Worm (Caenorhabditis elegans) whole organism, L3 larva: Measurements from ENCODE around the gene unc-4.

Experiments used
- R02D3.7 ChIP-seq: fragments of 150-350 bp; optimal IDR thresholded peaks from 2 replicates; lab custom pipeline; 2014; ENCODE audit warnings: missing biosample characterization, missing genetic modification characterization
- ZK546.5 ChIP-seq: sonication (generic microtip); optimal IDR thresholded peaks from 2 replicates; lab custom pipeline; 2017; ENCODE audit warnings: missing biosample characterization, missing genetic modification characterization
- aly-2 ChIP-seq: fragments of 150-350 bp; optimal IDR thresholded peaks from 2 replicates; lab custom pipeline; 2014; ENCODE audit warnings: missing biosample characterization, missing genetic modification characterization
- ama-1 ChIP-seq: fragments of 150-350 bp; optimal IDR thresholded peaks from 2 replicates; lab custom pipeline; 2018
- ceh-16 ChIP-seq: sonication (generic microtip); optimal IDR thresholded peaks from 2 replicates; lab custom pipeline; 2017; ENCODE audit warnings: missing biosample characterization, missing genetic modification characterization
- ceh-82 ChIP-seq: fragments of 150-350 bp; optimal IDR thresholded peaks from 2 replicates; lab custom pipeline; 2014; ENCODE audit warnings: missing biosample characterization, missing genetic modification characterization
- ceh-9 ChIP-seq: sonication (generic microtip); optimal IDR thresholded peaks from 2 replicates; lab custom pipeline; 2018; ENCODE audit warnings: missing biosample characterization, missing genetic modification characterization
- egl-27 ChIP-seq: sonication (generic microtip); optimal IDR thresholded peaks from 4 replicates; lab custom pipeline; 2017; ENCODE audit warnings: missing biosample characterization, missing genetic modification reagents, missing genetic modification characterization
- egl-5 ChIP-seq: fragments of 150-350 bp; optimal IDR thresholded peaks from 2 replicates; lab custom pipeline; 2017; ENCODE audit warnings: missing biosample characterization, missing genetic modification reagents, missing genetic modification characterization, inconsistent platforms
- elt-2 ChIP-seq: sonication (generic microtip); optimal IDR thresholded peaks from 2 replicates; lab custom pipeline; 2016; ENCODE audit warnings: missing genetic modification reagents, mild to moderate bottlenecking, missing genetic modification characterization, missing compliant biosample characterization
- elt-3 ChIP-seq, 3 experiments: fragments of 150-350 bp in 1 of 3; sonication (generic microtip) in 2 of 3; optimal IDR thresholded peaks; 2 replicates in 2 of 3; 4 replicates in 1 of 3; lab custom pipeline; 2014 to 2017; ENCODE audit warnings: missing biosample characterization in 3 of 3, missing genetic modification characterization in 3 of 3
- eor-1 ChIP-seq, 2 experiments: fragments of 150-350 bp; optimal IDR thresholded peaks; 2 replicates each; lab custom pipeline; 2014 to 2018; ENCODE audit warnings: missing biosample characterization in 2 of 2, missing genetic modification characterization in 2 of 2
- fkh-10 ChIP-seq: sonication (generic microtip); optimal IDR thresholded peaks from 2 replicates; lab custom pipeline; 2017; ENCODE audit warnings: missing biosample characterization, missing genetic modification reagents, missing genetic modification characterization
- fos-1 ChIP-seq: fragments of 150-350 bp; optimal IDR thresholded peaks from 2 replicates; lab custom pipeline; 2014; ENCODE audit warnings: missing biosample characterization, missing genetic modification characterization
- jun-1 ChIP-seq: fragments of 150-350 bp; optimal IDR thresholded peaks from 2 replicates; lab custom pipeline; 2014; ENCODE audit warnings: missing biosample characterization, missing genetic modification reagents, missing genetic modification characterization
- lin-15B ChIP-seq: fragments of 150-350 bp; optimal IDR thresholded peaks from 2 replicates; lab custom pipeline; 2014; ENCODE audit warnings: missing biosample characterization, missing genetic modification characterization
- lin-39 ChIP-seq: fragments of 150-350 bp; optimal IDR thresholded peaks from 2 replicates; lab custom pipeline; 2018; ENCODE audit warnings: missing biosample characterization, missing genetic modification reagents, missing genetic modification characterization
- lsy-12 ChIP-seq: sonication (generic microtip); optimal IDR thresholded peaks from 2 replicates; lab custom pipeline; 2016; ENCODE audit warnings: mild to moderate bottlenecking, missing genetic modification characterization, missing compliant biosample characterization
- nfya-1 ChIP-seq: sonication (generic microtip); optimal IDR thresholded peaks from 2 replicates; lab custom pipeline; 2017; ENCODE audit warnings: missing genetic modification characterization, mild to moderate bottlenecking, missing compliant biosample characterization, antibody characterized with exemption, moderate library complexity; ENCODE audit not compliant: insufficient read depth
- nhr-23 ChIP-seq: fragments of 150-350 bp; optimal IDR thresholded peaks from 2 replicates; lab custom pipeline; 2014; ENCODE audit warnings: missing biosample characterization, missing genetic modification reagents, missing genetic modification characterization
- nhr-43 ChIP-seq: sonication (generic microtip); optimal IDR thresholded peaks from 2 replicates; lab custom pipeline; 2016; ENCODE audit warnings: mild to moderate bottlenecking, missing genetic modification characterization, missing compliant biosample characterization; ENCODE audit not compliant: poor library complexity, severe bottlenecking
- nhr-76 ChIP-seq: fragments of 150-350 bp; sonication (generic microtip); optimal IDR thresholded peaks from 5 replicates; lab custom pipeline; 2014; ENCODE audit warnings: missing biosample characterization, missing genetic modification characterization
- nhr-77 ChIP-seq: fragments of 150-350 bp; optimal IDR thresholded peaks from 2 replicates; lab custom pipeline; 2014; ENCODE audit warnings: missing biosample characterization, missing genetic modification characterization
- pha-4 ChIP-seq: fragments of 150-350 bp; optimal IDR thresholded peaks from 2 replicates; lab custom pipeline; 2014; ENCODE audit warnings: missing biosample characterization, missing genetic modification reagents, missing genetic modification characterization
- pqm-1 ChIP-seq: fragments of 150-350 bp; optimal IDR thresholded peaks from 2 replicates; lab custom pipeline; 2017; ENCODE audit warnings: missing biosample characterization, missing genetic modification characterization, inconsistent platforms
- sea-2 ChIP-seq: fragments of 150-350 bp; sonication (generic microtip); optimal IDR thresholded peaks from 4 replicates; lab custom pipeline; 2014; ENCODE audit warnings: missing biosample characterization, missing genetic modification reagents, missing genetic modification characterization
- skn-1 ChIP-seq: fragments of 150-350 bp; optimal IDR thresholded peaks from 2 replicates; lab custom pipeline; 2014; ENCODE audit warnings: missing biosample characterization, missing genetic modification characterization
- snpc-4 ChIP-seq: fragments of 150-350 bp; optimal IDR thresholded peaks from 2 replicates; lab custom pipeline; 2014; ENCODE audit warnings: missing biosample characterization, missing genetic modification characterization
- tbx-2 ChIP-seq: sonication (generic microtip); optimal IDR thresholded peaks from 2 replicates; lab custom pipeline; 2016; ENCODE audit warnings: mild to moderate bottlenecking, missing genetic modification characterization, missing compliant biosample characterization
- unc-39 ChIP-seq: sonication (generic microtip); optimal IDR thresholded peaks from 4 replicates; lab custom pipeline; 2017; ENCODE audit warnings: missing biosample characterization, missing genetic modification characterization
- unc-62 ChIP-seq: fragments of 150-350 bp; sonication (generic microtip); optimal IDR thresholded peaks from 4 replicates; lab custom pipeline; 2014; ENCODE audit warnings: missing biosample characterization, missing genetic modification reagents, missing genetic modification characterization
- zag-1 ChIP-seq: fragments of 150-350 bp; optimal IDR thresholded peaks from 2 replicates; lab custom pipeline; 2014; ENCODE audit warnings: missing biosample characterization, missing genetic modification characterization
- ztf-4 ChIP-seq: fragments of 150-350 bp; optimal IDR thresholded peaks from 2 replicates; lab custom pipeline; 2014; ENCODE audit warnings: missing biosample characterization, missing genetic modification characterization

unc-4 gene

DNA sequence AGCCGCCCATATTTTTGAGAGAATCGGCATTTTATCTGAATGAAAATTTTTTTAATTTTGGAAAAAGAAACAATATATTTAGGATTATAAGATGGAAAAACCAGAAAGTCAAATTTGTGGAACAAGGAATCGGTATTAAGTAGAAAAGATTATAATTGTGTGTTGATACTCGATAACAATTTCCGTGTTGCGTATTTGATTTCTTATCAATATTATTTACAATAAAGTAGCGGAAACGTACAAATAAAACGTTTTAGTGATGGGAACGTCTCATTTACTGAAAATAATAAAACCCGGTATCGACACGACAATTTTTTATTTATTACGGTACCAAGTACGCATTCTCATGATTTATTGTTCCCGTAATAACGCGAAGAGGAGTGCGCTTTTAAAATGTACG is 36.7 kb upstream of the unc-4 start, which contains the start of gene C05C10.3:
C05C10.3 (minus strand) TSS at position 35 of the 400 bp plus-strand sequence.
- TF ChIP-seq ztf-4 (tag; lab: Kevin White, UChicago) (no peak), pqm-1 (peak; percentile 75), pha-4 (tag; lab: Kevin White, UChicago) (peak; percentile 6), elt-2 (tag; lab: Kevin White, UChicago) (peak; percentile 60)

DNA sequence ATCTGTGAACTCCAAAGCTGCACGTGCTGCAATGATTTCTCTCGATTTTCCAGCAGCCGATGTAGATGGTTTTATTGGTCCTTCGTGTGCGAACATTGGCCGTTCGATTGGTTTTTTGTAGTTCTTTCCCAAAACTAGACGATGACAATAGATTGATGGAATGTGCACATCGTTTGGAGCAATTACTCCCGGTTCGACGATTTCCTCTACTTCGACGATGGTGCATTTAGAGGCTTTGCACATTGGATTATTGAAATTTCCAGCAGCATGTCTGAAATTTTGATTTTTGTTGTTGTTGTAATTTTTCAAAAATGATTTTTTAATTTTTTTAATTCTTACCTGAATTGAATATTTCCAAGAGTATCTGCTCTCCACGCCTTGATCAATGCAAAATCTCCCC is 35.5 kb upstream of the unc-4 start:
- TF ChIP-seq ama-1 (lab: Kevin White, UChicago) (peak; percentile 55), ztf-4 (tag; lab: Kevin White, UChicago) (no peak)

DNA sequence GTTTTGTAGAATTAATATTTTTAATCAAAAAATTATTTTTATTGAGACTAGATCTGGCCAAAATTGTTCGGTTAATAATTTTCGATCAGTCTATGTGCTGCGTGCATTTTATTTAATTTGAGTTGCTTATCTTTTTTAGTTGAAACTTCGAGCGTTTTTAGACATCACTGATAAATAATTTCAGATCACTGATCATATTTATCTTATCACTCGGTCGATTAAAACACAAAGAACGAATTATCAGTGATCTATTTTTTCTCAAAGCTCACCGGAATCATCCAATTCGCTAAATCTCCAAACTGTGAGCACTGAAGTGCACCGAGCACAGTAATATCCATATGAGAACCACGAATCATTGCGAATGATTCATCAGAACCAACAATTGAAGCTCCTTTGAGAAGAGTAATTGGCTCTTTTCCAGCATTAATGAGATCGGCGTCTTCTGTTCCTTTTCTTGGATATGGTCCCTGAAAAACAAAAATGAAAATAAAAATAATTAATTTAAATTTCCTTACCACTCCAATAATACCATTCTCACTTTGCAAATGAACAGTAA is 34.9 kb upstream of the unc-4 start:
- TF ChIP-seq nhr-76 (no peak), ceh-9 (tag; lab: Kevin White, UChicago) (no peak), snpc-4 (tag; lab: Kevin White, UChicago) (no peak), unc-39 (no peak), egl-5 (tag; lab: Kevin White, UChicago) (no peak), unc-62 (GFP tag; lab: Kevin White, UChicago) (no peak), fos-1 (no peak), elt-3 (tag; optimal IDR thresholded peaks at IDR 0.05; lab: Kevin White, UChicago) (no peak), ceh-82 (no peak), lin-15B (tag; lab: Kevin White, UChicago) (no peak), aly-2 (tag; lab: Kevin White, UChicago) (no peak), fkh-10 (GFP tag; lab: Kevin White, UChicago) (no peak), zag-1 (no peak), nfya-1 (tag; lab: Kevin White, UChicago) (no peak), nhr-23 (tag; lab: Kevin White, UChicago) (no peak), pha-4 (tag; lab: Kevin White, UChicago) (peak; percentile 38), sea-2 (GFP tag; lab: Kevin White, UChicago) (no peak), egl-27 (no peak), ZK546.5 (tag; lab: Kevin White, UChicago) (no peak), ceh-16 (no peak), elt-2 (tag; lab: Kevin White, UChicago) (peak; percentile 83), jun-1 (no peak), pqm-1 (peak; percentile 82), R02D3.7 (tag; lab: Kevin White, UChicago) (no peak), lin-39 (no peak), lsy-12 (no peak), tbx-2 (tag; lab: Kevin White, UChicago) (no peak), ama-1 (lab: Kevin White, UChicago) (peak; percentile 37), nhr-77 (tag; lab: Kevin White, UChicago) (no peak), ztf-4 (tag; lab: Kevin White, UChicago) (no peak), nhr-43 (tag; lab: Kevin White, UChicago) (no peak)

DNA sequence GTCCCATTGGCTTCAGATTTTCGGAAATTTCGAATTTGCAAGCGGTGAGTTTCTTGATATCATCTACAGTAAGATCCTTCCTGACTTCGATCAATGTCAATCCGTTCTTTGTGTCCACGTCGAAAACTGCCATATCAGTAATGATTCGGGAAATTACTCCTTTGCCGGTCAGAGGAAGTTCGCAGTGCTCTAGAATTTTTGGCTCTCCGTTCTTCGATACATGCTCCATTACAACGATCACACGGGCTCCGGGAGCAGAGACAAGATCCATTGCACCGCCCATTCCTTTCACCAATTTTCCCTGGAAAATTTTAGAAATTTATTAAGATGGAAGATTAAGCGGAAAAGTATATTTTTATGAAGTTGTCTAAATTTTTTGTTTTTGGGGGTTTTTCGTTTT is 34.4 kb upstream of the unc-4 start:
- TF ChIP-seq ceh-9 (tag; lab: Kevin White, UChicago) (no peak), eor-1 (tag; optimal IDR thresholded peaks at IDR 0.05; lab: Kevin White, UChicago) (no peak), sea-2 (GFP tag; lab: Kevin White, UChicago) (no peak), unc-62 (GFP tag; lab: Kevin White, UChicago) (no peak), nfya-1 (tag; lab: Kevin White, UChicago) (no peak), ama-1 (lab: Kevin White, UChicago) (peak; percentile 86), nhr-43 (tag; lab: Kevin White, UChicago) (peak; percentile 41)
- TF ChIP-seq, all 47 proteins: peak for 2

DNA sequence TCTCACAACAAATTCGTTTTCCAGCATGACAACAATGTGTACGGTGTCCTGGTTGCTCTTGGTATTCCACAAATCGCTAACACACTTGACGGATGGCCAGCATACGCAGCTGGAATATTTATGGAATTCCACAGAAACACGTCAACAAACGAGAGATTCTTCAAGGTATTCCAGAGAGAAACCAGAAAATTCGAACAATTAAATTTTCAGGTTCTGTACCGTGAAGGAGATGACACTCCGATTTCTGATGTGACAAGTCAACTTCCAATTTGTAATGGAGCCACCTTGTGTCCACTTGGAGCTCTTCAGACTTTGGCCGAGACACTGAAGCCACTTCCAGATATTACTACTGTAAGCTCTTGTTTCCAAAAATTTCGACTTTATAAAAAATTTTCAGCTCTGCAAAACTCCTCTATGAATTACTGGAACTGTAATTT is 33.8 kb upstream of the unc-4 start:
- no peak for TF ChIP-seq skn-1 (tag; lab: Kevin White, UChicago)
- TF ChIP-seq nhr-43 (tag; lab: Kevin White, UChicago), result peak; percentile 60
- TF ChIP-seq ama-1 (lab: Kevin White, UChicago), result peak; percentile 92
- peak; percentile 11 for TF ChIP-seq elt-2 (tag; lab: Kevin White, UChicago)
- peak; percentile 29 for TF ChIP-seq lsy-12
- TF ChIP-seq egl-5 (tag; lab: Kevin White, UChicago), result no peak
